Worm (Caenorhabditis elegans): ENCODE data around the gene nlg-1.

DNA sequence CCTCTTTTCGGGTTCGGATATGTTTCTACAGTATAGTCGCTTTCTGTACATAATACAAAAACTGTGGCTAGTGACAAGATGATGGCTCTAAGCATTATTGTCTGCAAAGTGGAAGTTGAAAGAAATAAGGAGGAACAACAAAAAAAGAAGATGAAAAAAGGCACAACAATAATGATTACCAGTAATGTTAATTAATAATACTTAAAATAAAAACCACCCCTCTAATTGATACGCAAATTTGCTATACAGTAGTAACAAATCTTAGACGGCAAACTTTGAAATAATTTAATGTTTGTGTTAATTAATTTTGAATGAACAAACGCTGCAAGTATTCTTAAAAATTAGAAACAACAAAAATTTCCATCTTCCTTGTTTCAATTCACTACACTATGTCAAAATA lies 9.3 kb downstream of the nlg-1 start, which contains the start of gene Y12A6A.1:
- TF ChIP-seq unc-62 (GFP tag; optimal IDR thresholded peaks at IDR 0.05) (no peak), pha-4 (tag; optimal IDR thresholded peaks at IDR 0.05) (no peak)
